Worm (Caenorhabditis elegans): ENCODE measurements around the gene C05A2.4.

The C05A2.4 gene

ce11 chrV:10708346-10708745 lies 13.1 kb downstream of the C05A2.4 start:
- TF ChIP-seq him-1 (tag; optimal IDR thresholded peaks at IDR 0.05) (no peak), dao-5 (tag; optimal IDR thresholded peaks at IDR 0.05) (no peak), W03F9.2 (tag; optimal IDR thresholded peaks at IDR 0.05) (no peak)

- TF ChIP-seq W03F9.2 (tag; optimal IDR thresholded peaks at IDR 0.05) = no peak
- TF ChIP-seq dao-5 (tag; optimal IDR thresholded peaks at IDR 0.05) = no peak
- TF ChIP-seq him-1 (tag; optimal IDR thresholded peaks at IDR 0.05) = no peak
Observed at ce11 chrV:10709385-10709784, 14.1 kb downstream of the C05A2.4 start.

DNA sequence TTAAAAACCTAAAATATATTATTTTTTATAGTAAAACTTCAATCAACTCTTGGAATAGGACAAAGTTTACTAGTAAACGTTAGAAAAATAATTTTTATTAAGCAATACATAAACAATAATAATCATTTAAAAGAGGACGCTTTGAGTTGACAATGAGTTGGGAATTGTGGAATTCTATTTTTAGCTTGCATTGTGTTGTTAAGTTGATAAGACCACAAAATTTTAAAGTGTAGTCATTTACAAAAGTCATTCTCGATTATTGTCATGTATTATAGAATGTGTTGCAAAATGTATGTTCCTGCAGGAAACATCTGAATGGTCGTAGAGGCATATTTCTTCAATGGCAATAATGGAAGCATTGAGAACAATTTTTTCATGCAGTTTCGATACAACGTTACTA lies 15.7 kb downstream of the C05A2.4 start:
- TF ChIP-seq W03F9.2 (tag; optimal IDR thresholded peaks at IDR 0.05) (no peak), him-1 (tag; optimal IDR thresholded peaks at IDR 0.05) (no peak), dao-5 (tag; optimal IDR thresholded peaks at IDR 0.05) (no peak)

DNA sequence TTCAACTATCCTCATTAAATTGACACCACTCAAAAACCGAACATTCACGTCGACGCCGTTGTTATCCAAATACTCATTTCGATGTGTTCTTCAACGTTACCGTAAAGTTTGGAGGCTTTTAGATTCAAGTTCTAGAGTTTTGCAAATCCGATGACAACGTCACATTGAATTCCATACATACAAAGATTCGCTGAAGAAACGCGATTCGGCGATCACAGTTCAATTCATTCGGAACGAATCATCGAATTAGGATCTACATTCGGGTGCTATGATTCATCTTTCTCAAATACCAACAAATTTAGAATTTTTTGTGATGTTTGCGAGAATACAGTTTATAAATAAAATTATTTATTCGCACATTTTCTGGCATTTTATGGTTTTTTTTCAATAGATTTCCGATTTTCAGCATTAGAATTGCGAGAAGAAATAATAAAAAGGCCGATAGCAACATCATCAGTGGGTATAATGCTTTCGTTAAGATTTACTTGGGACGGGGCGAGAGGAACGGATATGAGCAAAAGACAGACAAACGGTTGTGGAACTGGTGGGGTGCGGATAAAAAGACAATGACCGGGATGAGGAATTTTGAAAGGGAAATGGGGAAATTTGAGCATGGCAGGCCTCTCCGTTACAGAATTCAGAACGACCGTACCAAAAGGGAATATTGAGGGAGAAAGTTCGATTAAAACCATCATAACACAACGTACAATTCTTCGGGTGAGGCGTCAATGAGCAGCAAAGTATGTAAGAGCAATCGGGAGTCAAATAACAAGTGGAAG lies 16.7 kb downstream of the C05A2.4 start:
- TF ChIP-seq dao-5 (tag; optimal IDR thresholded peaks at IDR 0.05) (no peak), him-1 (tag; optimal IDR thresholded peaks at IDR 0.05) (no peak), W03F9.2 (tag; optimal IDR thresholded peaks at IDR 0.05) (no peak)

DNA sequence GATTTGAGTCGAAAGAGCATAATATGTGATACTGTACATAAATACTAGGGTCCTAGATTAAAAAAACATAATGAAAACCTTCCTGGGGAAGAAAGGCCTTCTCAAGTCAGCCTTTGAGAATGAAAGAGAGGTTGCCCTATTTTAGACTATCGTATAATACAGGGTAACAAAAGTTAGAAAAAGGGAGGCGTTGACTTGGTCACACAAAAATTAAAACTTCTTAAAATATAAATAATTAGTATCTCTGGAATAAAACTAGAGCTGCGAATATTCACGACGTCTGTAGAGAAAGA lies 17.3 kb downstream of the C05A2.4 start:
- no peak for TF ChIP-seq him-1 (tag; optimal IDR thresholded peaks at IDR 0.05)
- no peak for TF ChIP-seq W03F9.2 (tag; optimal IDR thresholded peaks at IDR 0.05)
- TF ChIP-seq dao-5 (tag; optimal IDR thresholded peaks at IDR 0.05) = no peak

ce11 chrV:10713704-10714239 lies 18.5 kb downstream of the C05A2.4 start:
- TF ChIP-seq him-1 (tag; optimal IDR thresholded peaks at IDR 0.05) (no peak), dao-5 (tag; optimal IDR thresholded peaks at IDR 0.05) (no peak), W03F9.2 (tag; optimal IDR thresholded peaks at IDR 0.05) (no peak)

DNA sequence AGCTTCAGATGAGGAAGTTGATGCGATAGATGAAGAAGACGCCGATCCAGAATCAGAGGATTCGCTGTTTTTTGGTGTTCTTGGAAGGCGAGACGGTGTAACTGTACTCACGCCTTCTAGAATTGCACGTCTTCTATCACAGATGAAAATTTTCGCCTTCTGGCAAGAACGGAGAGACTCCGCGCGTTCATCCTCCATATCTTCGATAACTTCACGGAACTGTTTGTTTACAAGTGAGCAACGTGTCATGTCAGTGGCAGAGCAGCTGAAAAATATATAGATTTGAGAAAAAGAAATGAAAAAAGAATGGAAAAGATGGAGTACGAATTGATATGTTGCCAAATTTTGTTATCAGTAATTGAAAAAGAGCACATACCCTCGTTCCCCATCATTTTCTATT lies 19.3 kb downstream of the C05A2.4 start:
- TF ChIP-seq W03F9.2 (tag; optimal IDR thresholded peaks at IDR 0.05) (no peak), dao-5 (tag; optimal IDR thresholded peaks at IDR 0.05) (no peak), him-1 (tag; optimal IDR thresholded peaks at IDR 0.05) (no peak)

DNA sequence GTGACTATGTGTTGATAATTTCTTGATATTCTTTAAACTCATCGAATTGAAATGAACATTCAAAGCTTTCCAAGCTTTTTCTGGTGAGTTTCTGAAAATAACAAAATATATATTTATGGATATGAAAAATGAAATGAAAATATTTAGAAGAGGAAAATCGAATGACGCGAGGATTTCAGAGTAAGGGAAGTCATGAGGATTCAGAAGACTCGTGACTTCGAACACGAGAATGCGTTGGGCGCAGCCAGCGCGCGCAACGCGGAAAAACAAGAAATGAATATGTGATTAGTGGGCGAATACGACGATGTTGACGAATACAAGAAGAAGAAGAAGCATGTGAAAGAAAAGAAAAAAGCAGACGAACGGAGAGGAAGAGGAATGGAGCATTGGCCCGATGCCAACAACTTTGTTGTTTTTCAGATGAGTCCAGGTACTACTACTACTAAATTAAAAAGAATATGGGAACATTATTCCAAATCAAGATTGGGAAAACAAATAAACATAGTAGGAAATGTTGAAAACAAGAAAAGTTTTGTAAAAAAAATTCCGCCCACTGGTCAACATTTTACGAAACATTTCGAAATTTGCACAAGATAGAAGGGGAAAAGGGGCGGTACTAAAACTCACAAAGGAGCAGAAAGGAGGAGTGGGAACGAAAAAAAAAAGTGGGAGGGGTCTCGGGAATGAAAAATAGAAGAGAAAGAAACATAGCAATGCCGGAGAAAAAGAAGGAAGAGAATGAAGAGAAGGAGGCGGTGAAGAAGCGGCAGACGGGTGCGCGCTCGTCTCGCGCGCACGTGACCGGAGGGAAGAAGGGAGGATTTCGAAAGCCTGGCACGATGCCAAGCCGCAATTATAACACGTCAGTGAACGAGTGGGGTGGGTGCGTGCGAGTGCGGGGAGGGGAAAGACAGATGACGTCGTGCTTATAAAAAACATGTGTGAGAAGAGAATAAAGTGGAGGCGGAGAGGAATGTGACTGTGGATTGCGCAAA lies 20.2 kb downstream of the C05A2.4 start:
- TF ChIP-seq W03F9.2 (tag; optimal IDR thresholded peaks at IDR 0.05) = peak; percentile 40
- TF ChIP-seq him-1 (tag; optimal IDR thresholded peaks at IDR 0.05) = peak; percentile 91
- no peak for TF ChIP-seq dao-5 (tag; optimal IDR thresholded peaks at IDR 0.05)

- TF ChIP-seq dao-5 (tag; optimal IDR thresholded peaks at IDR 0.05) = no peak
Observed at ce11 chrV:10716865-10717713, 21.8 kb downstream of the C05A2.4 start.

DNA sequence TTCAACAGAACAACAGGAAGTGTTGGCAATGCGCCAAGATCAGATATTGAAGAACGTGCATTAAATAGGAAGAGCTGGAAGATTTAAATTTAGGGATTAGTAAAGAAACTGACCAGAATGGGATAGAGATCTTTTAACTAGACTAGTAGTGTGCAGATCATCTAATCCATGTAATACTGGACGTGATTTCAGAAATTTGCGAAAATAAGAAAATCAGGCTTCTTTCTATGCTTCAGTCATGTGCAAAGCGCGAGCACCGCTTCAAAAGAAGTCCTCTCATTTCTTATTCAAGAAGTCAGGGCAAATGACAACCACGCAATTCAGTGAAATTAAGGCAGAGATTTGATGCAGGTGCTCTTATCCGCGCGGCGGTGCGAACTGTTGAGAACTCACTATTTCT lies 22.8 kb downstream of the C05A2.4 start:
- no peak for TF ChIP-seq dao-5 (tag; optimal IDR thresholded peaks at IDR 0.05)
- TF ChIP-seq W03F9.2 (tag; optimal IDR thresholded peaks at IDR 0.05) = no peak
- no peak for TF ChIP-seq him-1 (tag; optimal IDR thresholded peaks at IDR 0.05)

ce11 chrV:10719019-10719832 lies 23.9 kb downstream of the C05A2.4 start:
- TF ChIP-seq W03F9.2 (tag; optimal IDR thresholded peaks at IDR 0.05) (no peak), him-1 (tag; optimal IDR thresholded peaks at IDR 0.05) (no peak), dao-5 (tag; optimal IDR thresholded peaks at IDR 0.05) (no peak)

- TF ChIP-seq dao-5 (tag; optimal IDR thresholded peaks at IDR 0.05) (no peak), W03F9.2 (tag; optimal IDR thresholded peaks at IDR 0.05) (peak; percentile 11), him-1 (tag; optimal IDR thresholded peaks at IDR 0.05) (no peak)
Observed at ce11 chrV:10719833-10720170, 24.5 kb downstream of the C05A2.4 start.

Measured in whole organism, L4/young adult.